Fruit fly (Drosophila melanogaster) whole organism, wandering third instar larva: ENCODE measurements around the gene kin17.

ENCODE experiments used
- CG32264 ChIP-seq: fragments of 200-800 bp; sonication (Bioruptor generic); optimal IDR thresholded peaks from 2 replicates; lab custom pipeline; 2016; ENCODE audit warnings: missing biosample characterization, missing genetic modification characterization
- CG9705 ChIP-seq: fragments of 200-800 bp; sonication (Bioruptor generic); optimal IDR thresholded peaks from 2 replicates; lab custom pipeline; 2018; ENCODE audit warnings: missing biosample characterization, mild to moderate bottlenecking, missing genetic modification characterization
- CrebA ChIP-seq: fragments of 200-800 bp; sonication (Bioruptor generic); optimal IDR thresholded peaks from 2 replicates; lab custom pipeline; 2016; ENCODE audit warnings: missing biosample characterization, mild to moderate bottlenecking, missing genetic modification characterization, borderline replicate concordance
- Dfd ChIP-seq: fragments of >200 bp; optimal IDR thresholded peaks from 2 replicates; lab custom pipeline; 2017; ENCODE audit warnings: missing biosample characterization, missing genetic modification characterization
- GATAd ChIP-seq: sonication (Bioruptor generic); optimal IDR thresholded peaks from 2 replicates; lab custom pipeline; 2016; ENCODE audit warnings: missing biosample characterization, missing genetic modification characterization
- HLH106 ChIP-seq: fragments of 200-800 bp; optimal IDR thresholded peaks from 3 replicates; lab custom pipeline; 2019; ENCODE audit warnings: missing biosample characterization, mild to moderate bottlenecking, missing genetic modification characterization, moderate library complexity
- Hnf4 ChIP-seq: fragments of 200-800 bp; sonication (Bioruptor generic); optimal IDR thresholded peaks from 2 replicates; lab custom pipeline; 2016; ENCODE audit warnings: missing biosample characterization, mild to moderate bottlenecking, missing genetic modification characterization
- Hr78 ChIP-seq: fragments of >200 bp; optimal IDR thresholded peaks from 2 replicates; lab custom pipeline; 2017; ENCODE audit warnings: missing biosample characterization, missing genetic modification characterization
- Hr83 ChIP-seq: fragments of 200-300 bp; sonication (Bioruptor generic); optimal IDR thresholded peaks from 2 replicates; lab custom pipeline; 2016; ENCODE audit warnings: missing biosample characterization, mild to moderate bottlenecking, missing genetic modification characterization, moderate library complexity; ENCODE audit not compliant: poor library complexity, severe bottlenecking
- Jra ChIP-seq: sonication (Bioruptor generic); optimal IDR thresholded peaks from 2 replicates; lab custom pipeline; 2016; ENCODE audit warnings: missing biosample characterization, missing genetic modification characterization
- Mio ChIP-seq: sonication (Bioruptor generic); optimal IDR thresholded peaks from 2 replicates; lab custom pipeline; 2016; ENCODE audit warnings: missing biosample characterization, missing genetic modification characterization
- Myc ChIP-seq: fragments of >200 bp; optimal IDR thresholded peaks from 2 replicates; lab custom pipeline; 2017
- N ChIP-seq: fragments of >200 bp; optimal IDR thresholded peaks from 2 replicates; lab custom pipeline; 2018; ENCODE audit warnings: missing biosample characterization, missing external identifiers, missing genetic modification characterization
- OdsH ChIP-seq: fragments of 200-800 bp; sonication (Bioruptor generic); optimal IDR thresholded peaks from 2 replicates; lab custom pipeline; 2016; ENCODE audit warnings: missing biosample characterization, mild to moderate bottlenecking, missing genetic modification characterization
- Rel ChIP-seq, 2 experiments: fragments of 200-800 bp; sonication (Bioruptor generic) in 1 of 2; optimal IDR thresholded peaks; 2 replicates in 1 of 2; 3 replicates in 1 of 2; lab custom pipeline; 2016 to 2019; ENCODE audit warnings: mild to moderate bottlenecking in 2 of 2, missing biosample characterization in 2 of 2, missing genetic modification characterization in 2 of 2, moderate library complexity in 1 of 2
- Sp1 ChIP-seq: fragments of 200-800 bp; sonication (Bioruptor generic); optimal IDR thresholded peaks from 3 replicates; lab custom pipeline; 2019; ENCODE audit warnings: missing biosample characterization, mild to moderate bottlenecking, missing genetic modification characterization, moderate library complexity
- Vsx2 ChIP-seq: fragments of 200-300, 225-300 bp; sonication (Bioruptor generic); optimal IDR thresholded peaks from 2 replicates; lab custom pipeline; 2018; ENCODE audit warnings: missing biosample characterization, missing genetic modification characterization; ENCODE audit not compliant: partially characterized antibody
- br ChIP-seq: fragments of 200-800 bp; sonication (Bioruptor generic); optimal IDR thresholded peaks from 2 replicates; lab custom pipeline; 2016; ENCODE audit warnings: missing biosample characterization, missing genetic modification characterization
- brk ChIP-seq: fragments of 200-800 bp; sonication (Bioruptor generic); optimal IDR thresholded peaks from 2 replicates; lab custom pipeline; 2016; ENCODE audit warnings: missing biosample characterization, mild to moderate bottlenecking, missing genetic modification characterization
- dl ChIP-seq, 2 experiments: fragments of 175-275, 200-275 bp in 1 of 2; fragments of 200-275 bp in 1 of 2; sonication (Bioruptor generic); optimal IDR thresholded peaks; lab custom pipeline; 2018; ENCODE audit warnings: mild to moderate bottlenecking in 2 of 2, missing biosample characterization in 2 of 2, missing genetic modification characterization in 2 of 2, moderate library complexity in 2 of 2; ENCODE audit not compliant: partially characterized antibody in 2 of 2, insufficient read depth in 1 of 2
- dmrt93B ChIP-seq: fragments of 200-800 bp; sonication (Bioruptor generic); optimal IDR thresholded peaks from 2 replicates; lab custom pipeline; 2018; ENCODE audit warnings: missing biosample characterization, mild to moderate bottlenecking, missing genetic modification characterization
- dsf ChIP-seq: sonication (Bioruptor generic); optimal IDR thresholded peaks from 2 replicates; lab custom pipeline; 2016; ENCODE audit warnings: missing biosample characterization, missing genetic modification characterization, borderline replicate concordance
- ey ChIP-seq: fragments of 200-800 bp; sonication (Bioruptor generic); optimal IDR thresholded peaks from 2 replicates; lab custom pipeline; 2016; ENCODE audit warnings: missing biosample characterization, missing genetic modification characterization
- foxo ChIP-seq, 2 experiments: fragments of 200-800 bp; sonication (Bioruptor generic); optimal IDR thresholded peaks; 2 replicates in 1 of 2; 3 replicates in 1 of 2; lab custom pipeline; 2016 to 2017; ENCODE audit warnings: missing biosample characterization in 2 of 2, missing genetic modification characterization in 2 of 2
- fru ChIP-seq: fragments of 200-800 bp; sonication (Bioruptor generic); optimal IDR thresholded peaks from 3 replicates; lab custom pipeline; 2016; ENCODE audit warnings: missing biosample characterization, mild to moderate bottlenecking, missing genetic modification characterization
- h ChIP-seq: fragments of 200-800 bp; sonication (Bioruptor generic); optimal IDR thresholded peaks from 3 replicates; lab custom pipeline; 2016; ENCODE audit warnings: missing biosample characterization, mild to moderate bottlenecking, missing genetic modification characterization
- pan ChIP-seq: fragments of >200 bp; optimal IDR thresholded peaks from 2 replicates; lab custom pipeline; 2017
- psq ChIP-seq: fragments of 200-800 bp; sonication (Bioruptor generic); optimal IDR thresholded peaks from 3 replicates; lab custom pipeline; 2017; ENCODE audit warnings: missing biosample characterization, mild to moderate bottlenecking, missing genetic modification characterization, moderate library complexity
- rgr ChIP-seq: fragments of 200-800 bp; sonication (Bioruptor generic); optimal IDR thresholded peaks from 3 replicates; lab custom pipeline; 2016; ENCODE audit warnings: missing biosample characterization, mild to moderate bottlenecking, missing genetic modification characterization
- sage ChIP-seq: fragments of 200-800 bp; sonication (Bioruptor generic); optimal IDR thresholded peaks from 2 replicates; lab custom pipeline; 2016; ENCODE audit warnings: missing biosample characterization, mild to moderate bottlenecking, missing genetic modification characterization
- sv ChIP-seq: fragments of 200-800 bp; sonication (Bioruptor generic); optimal IDR thresholded peaks from 3 replicates; lab custom pipeline; 2016; ENCODE audit warnings: missing biosample characterization, missing genetic modification characterization
- tai ChIP-seq: sonication (Bioruptor generic); optimal IDR thresholded peaks from 2 replicates; lab custom pipeline; 2016; ENCODE audit warnings: missing biosample characterization, missing genetic modification characterization
- usp ChIP-seq: fragments of >200 bp; optimal IDR thresholded peaks from 2 replicates; lab custom pipeline; 2017; ENCODE audit warnings: missing biosample characterization, missing genetic modification characterization
- woc ChIP-seq: sonication (Bioruptor generic); optimal IDR thresholded peaks from 2 replicates; lab custom pipeline; 2016; ENCODE audit warnings: missing biosample characterization, mild to moderate bottlenecking, missing genetic modification characterization

Gene kin17

dm6 chr3L:20375878-20376563 lies 19.4 kb downstream of the kin17 start, which contains the start of the genes Ide and RhoBTB:
Gene Ide, minus strand, starts transcription at chr3L:20375896.
Gene RhoBTB, plus strand, starts transcription at chr3L:20376242.
- no peak for TF ChIP-seq Jra (GFP tag; lab: Kevin White, UChicago)
- TF ChIP-seq Hnf4 (GFP tag; lab: Kevin White, UChicago), result peak; percentile 66
- TF ChIP-seq Dfd (GFP tag; lab: Kevin White, UChicago), result no peak
- TF ChIP-seq Hr83 (GFP tag; lab: Kevin White, UChicago), result peak; percentile 37
- no peak for TF ChIP-seq dsf
- peak; percentile 83 for TF ChIP-seq rgr (GFP tag; lab: Kevin White, UChicago)
- TF ChIP-seq Sp1, result peak; percentile 77
- TF ChIP-seq br (GFP tag; lab: Kevin White, UChicago), result peak; percentile 81
- TF ChIP-seq fru, result peak; percentile 84
- peak; percentile 66 for TF ChIP-seq dmrt93B (GFP tag; lab: Kevin White, UChicago)
- TF ChIP-seq CG9705 (GFP tag; lab: Kevin White, UChicago), result peak; percentile 86
- TF ChIP-seq ey (GFP tag; lab: Kevin White, UChicago), result peak; percentile 86
- no peak for TF ChIP-seq CrebA (GFP tag; lab: Kevin White, UChicago)
- no peak for TF ChIP-seq Rel (GFP tag; optimal IDR thresholded peaks at IDR 0.05; lab: Kevin White, UChicago)
- peak; percentile 98 for TF ChIP-seq Rel (tag; optimal IDR thresholded peaks at IDR 0.05; lab: Kevin White, UChicago)
- peak; percentile 91 for TF ChIP-seq HLH106 (tag; lab: Kevin White, UChicago)
- no peak for TF ChIP-seq brk (GFP tag; lab: Kevin White, UChicago)
- TF ChIP-seq pan (lab: Kevin White, UChicago), result no peak
- no peak for TF ChIP-seq Vsx2 (GFP tag; lab: Kevin White, UChicago)
- peak; percentile 58 for TF ChIP-seq OdsH (GFP tag; lab: Kevin White, UChicago)
- TF ChIP-seq Myc (lab: Kevin White, UChicago), result no peak
- TF ChIP-seq Hr78 (GFP tag; lab: Kevin White, UChicago), result no peak
- peak; percentile 33 for TF ChIP-seq GATAd
- peak; percentile 86 for TF ChIP-seq sv (GFP tag; lab: Kevin White, UChicago)
- peak; percentile 26 to 89 for TF ChIP-seq foxo (GFP tag; optimal IDR thresholded peaks at IDR 0.05; lab: Kevin White, UChicago)
- TF ChIP-seq woc (GFP tag; lab: Kevin White, UChicago), result peak; percentile 83
- TF ChIP-seq usp, result no peak
- peak; percentile 25 for TF ChIP-seq CG32264
- TF ChIP-seq Mio (GFP tag; lab: Kevin White, UChicago), result no peak
- TF ChIP-seq h (GFP tag; lab: Kevin White, UChicago), result peak; percentile 83
- TF ChIP-seq psq, result peak; percentile 69

dm6 chr3L:20376564-20376920 lies 19.9 kb downstream of the kin17 start:
- TF ChIP-seq CrebA (GFP tag; lab: Kevin White, UChicago) (no peak), GATAd (no peak), N (GFP tag; lab: Kevin White, UChicago) (no peak), CG32264 (no peak), HLH106 (tag; lab: Kevin White, UChicago) (no peak), sage (no peak), Hr83 (GFP tag; lab: Kevin White, UChicago) (no peak), Vsx2 (GFP tag; lab: Kevin White, UChicago) (no peak), Jra (GFP tag; lab: Kevin White, UChicago) (no peak), h (GFP tag; lab: Kevin White, UChicago) (no peak), foxo (GFP tag; optimal IDR thresholded peaks at IDR 0.05; lab: Kevin White, UChicago) (no peak), dl (GFP tag; optimal IDR thresholded peaks at IDR 0.05; lab: Kevin White, UChicago; ENCODE audit: insufficient read depth in 1 of 2, partially characterized antibody in 2 of 2) (no peak), dsf (no peak), Rel (GFP tag; optimal IDR thresholded peaks at IDR 0.05; lab: Kevin White, UChicago) (no peak), Rel (tag; optimal IDR thresholded peaks at IDR 0.05; lab: Kevin White, UChicago) (no peak), br (GFP tag; lab: Kevin White, UChicago) (no peak), Hr78 (GFP tag; lab: Kevin White, UChicago) (no peak), Dfd (GFP tag; lab: Kevin White, UChicago) (no peak), Sp1 (no peak), pan (lab: Kevin White, UChicago) (no peak), tai (GFP tag; lab: Kevin White, UChicago) (no peak)

- no peak for TF ChIP-seq Jra (GFP tag; lab: Kevin White, UChicago)
- no peak for TF ChIP-seq sage
- TF ChIP-seq ey (GFP tag; lab: Kevin White, UChicago), result no peak
Measured at dm6 chr3L:20379496-20379895, 22.9 kb downstream of the kin17 start.
